Worm (Caenorhabditis elegans) whole organism, late embryonic: Measurements from ENCODE around the gene arrd-26.

ENCODE experiments used
- C38D4.7 ChIP-seq: fragments of 200-800 bp; sonication (Bioruptor generic); optimal IDR thresholded peaks from 2 replicates; lab custom pipeline; 2018; ENCODE audit warnings: mild to moderate bottlenecking, missing genetic modification characterization, moderate library complexity, missing compliant biosample characterization
- K09A11.1 ChIP-seq: sonication (generic microtip); optimal IDR thresholded peaks from 2 replicates; lab custom pipeline; 2017; ENCODE audit warnings: antibody characterized with exemption, mild to moderate bottlenecking, missing genetic modification characterization, missing compliant biosample characterization; ENCODE audit not compliant: insufficient read depth
- T23F11.4 ChIP-seq: fragments of 200-800 bp; sonication (Bioruptor generic); optimal IDR thresholded peaks from 2 replicates; lab custom pipeline; 2018; ENCODE audit warnings: mild to moderate bottlenecking, missing genetic modification characterization, missing compliant biosample characterization
- ahr-1 ChIP-seq: sonication (generic microtip); optimal IDR thresholded peaks from 2 replicates; lab custom pipeline; 2016; ENCODE audit warnings: missing genetic modification characterization, missing compliant biosample characterization
- ceh-2 ChIP-seq: sonication (generic microtip); optimal IDR thresholded peaks from 2 replicates; lab custom pipeline; 2016; ENCODE audit warnings: missing genotype, missing genetic modification characterization, missing compliant biosample characterization
- ceh-31 ChIP-seq: sonication (generic microtip); optimal IDR thresholded peaks from 2 replicates; lab custom pipeline; 2016; ENCODE audit warnings: missing genetic modification characterization, missing compliant biosample characterization
- ceh-45 ChIP-seq: fragments of 200-800 bp; sonication (Bioruptor generic); IDR thresholded peaks from 2 replicates; pipeline ENCODE4 v1.3.6; 2022; ENCODE audit warnings: missing genetic modification reagents, missing genetic modification characterization, missing compliant biosample characterization
- che-1 ChIP-seq: sonication (generic microtip); optimal IDR thresholded peaks from 2 replicates; lab custom pipeline; 2016; ENCODE audit warnings: mild to moderate bottlenecking, missing genetic modification characterization, missing compliant biosample characterization
- dve-1 ChIP-seq: sonication (generic microtip); optimal IDR thresholded peaks from 2 replicates; lab custom pipeline; 2017; ENCODE audit warnings: antibody characterized with exemption, mild to moderate bottlenecking, missing genetic modification characterization, missing compliant biosample characterization
- elt-2 ChIP-seq: sonication (generic microtip); optimal IDR thresholded peaks from 2 replicates; lab custom pipeline; 2016; ENCODE audit warnings: missing genetic modification reagents, missing genetic modification characterization, missing compliant biosample characterization
- elt-4 ChIP-seq: sonication (generic microtip); optimal IDR thresholded peaks from 2 replicates; lab custom pipeline; 2016; ENCODE audit warnings: missing genetic modification characterization, missing compliant biosample characterization
- ets-4 ChIP-seq: sonication (generic microtip); optimal IDR thresholded peaks from 2 replicates; lab custom pipeline; 2016; ENCODE audit warnings: missing genetic modification characterization, missing compliant biosample characterization
- eyg-1 ChIP-seq: sonication (generic microtip); optimal IDR thresholded peaks from 2 replicates; lab custom pipeline; 2016; ENCODE audit warnings: missing genotype, missing genetic modification characterization, missing compliant biosample characterization
- fkh-10 ChIP-seq: fragments of 150-350 bp; optimal IDR thresholded peaks from 2 replicates; lab custom pipeline; 2014; ENCODE audit warnings: missing biosample characterization, missing genetic modification reagents, missing genetic modification characterization
- gmeb-2 ChIP-seq: sonication (generic microtip); optimal IDR thresholded peaks from 2 replicates; lab custom pipeline; 2016; ENCODE audit warnings: missing genetic modification characterization, inconsistent platforms, missing compliant biosample characterization
- hlh-30 ChIP-seq: sonication (generic microtip); optimal IDR thresholded peaks from 2 replicates; lab custom pipeline; 2017; ENCODE audit warnings: antibody characterized with exemption, missing genetic modification characterization, missing compliant biosample characterization; ENCODE audit not compliant: insufficient read depth
- hlh-8 ChIP-seq: sonication (generic microtip); optimal IDR thresholded peaks from 2 replicates; lab custom pipeline; 2016; ENCODE audit warnings: missing genotype, missing genetic modification characterization, missing compliant biosample characterization
- lim-6 ChIP-seq: sonication (generic microtip); optimal IDR thresholded peaks from 2 replicates; lab custom pipeline; 2016; ENCODE audit warnings: missing genetic modification characterization, missing compliant biosample characterization
- madf-2 ChIP-seq: sonication (generic microtip); optimal IDR thresholded peaks from 2 replicates; lab custom pipeline; 2017; ENCODE audit warnings: missing genetic modification characterization, missing compliant biosample characterization
- nfya-1 ChIP-seq: sonication (generic microtip); optimal IDR thresholded peaks from 2 replicates; lab custom pipeline; 2017; ENCODE audit warnings: missing genetic modification characterization, mild to moderate bottlenecking, missing compliant biosample characterization, antibody characterized with exemption, moderate library complexity
- odd-2 ChIP-seq: sonication (generic microtip); optimal IDR thresholded peaks from 2 replicates; lab custom pipeline; 2017; ENCODE audit warnings: antibody characterized with exemption, mild to moderate bottlenecking, missing genetic modification characterization, missing compliant biosample characterization
- pag-3 ChIP-seq: sonication (generic microtip); optimal IDR thresholded peaks from 2 replicates; lab custom pipeline; 2016; ENCODE audit warnings: missing compliant biosample characterization, missing genetic modification characterization, borderline replicate concordance
- pat-9 ChIP-seq: fragments of 200-800 bp; sonication (Bioruptor generic); optimal IDR thresholded peaks from 2 replicates; lab custom pipeline; 2018; ENCODE audit warnings: mild to moderate bottlenecking, missing genetic modification characterization, moderate library complexity, missing compliant biosample characterization
- pha-2 ChIP-seq: sonication (generic microtip); optimal IDR thresholded peaks from 2 replicates; lab custom pipeline; 2017; ENCODE audit warnings: mild to moderate bottlenecking, missing genetic modification characterization, missing compliant biosample characterization
- pha-4 ChIP-seq: fragments of 150-350 bp; optimal IDR thresholded peaks from 2 replicates; lab custom pipeline; 2018; ENCODE audit warnings: missing biosample characterization, missing genetic modification reagents, missing genetic modification characterization
- pqm-1 ChIP-seq: sonication (generic microtip); optimal IDR thresholded peaks from 2 replicates; lab custom pipeline; 2016; ENCODE audit warnings: missing genetic modification characterization, missing compliant biosample characterization
- ref-2 ChIP-seq: sonication (generic microtip); optimal IDR thresholded peaks from 2 replicates; lab custom pipeline; 2016; ENCODE audit warnings: missing genetic modification characterization, missing compliant biosample characterization
- sdc-2 ChIP-seq: sonication (generic microtip); optimal IDR thresholded peaks from 2 replicates; lab custom pipeline; 2016; ENCODE audit warnings: missing genotype, missing genetic modification characterization, missing compliant biosample characterization
- sox-2 ChIP-seq: fragments of 200-800 bp; sonication (Bioruptor generic); IDR thresholded peaks from 2 replicates; pipeline ENCODE4 v1.3.6; 2022; ENCODE audit warnings: missing genetic modification reagents, missing genetic modification characterization, missing compliant biosample characterization
- syd-9 ChIP-seq: sonication (generic microtip); optimal IDR thresholded peaks from 2 replicates; lab custom pipeline; 2016; ENCODE audit warnings: mild to moderate bottlenecking, missing genetic modification characterization, moderate library complexity, missing compliant biosample characterization
- tbx-2 ChIP-seq: sonication (generic microtip); optimal IDR thresholded peaks from 2 replicates; lab custom pipeline; 2016; ENCODE audit warnings: missing genetic modification characterization, missing compliant biosample characterization
- tbx-7 ChIP-seq: sonication (generic microtip); optimal IDR thresholded peaks from 2 replicates; lab custom pipeline; 2016; ENCODE audit warnings: missing genotype, missing genetic modification characterization, missing compliant biosample characterization
- ttx-3 ChIP-seq: sonication (generic microtip); optimal IDR thresholded peaks from 2 replicates; lab custom pipeline; 2016; ENCODE audit warnings: missing genetic modification reagents, missing genetic modification characterization, missing compliant biosample characterization
- unc-42 ChIP-seq: sonication (generic microtip); optimal IDR thresholded peaks from 2 replicates; lab custom pipeline; 2016; ENCODE audit warnings: missing genotype, missing genetic modification characterization, missing compliant biosample characterization
- unc-86 ChIP-seq: sonication (generic microtip); optimal IDR thresholded peaks from 2 replicates; lab custom pipeline; 2016; ENCODE audit warnings: missing genetic modification characterization, missing compliant biosample characterization
- zip-5 ChIP-seq: sonication (generic microtip); optimal IDR thresholded peaks from 2 replicates; lab custom pipeline; 2016; ENCODE audit warnings: missing genetic modification characterization, missing compliant biosample characterization

arrd-26 gene

DNA sequence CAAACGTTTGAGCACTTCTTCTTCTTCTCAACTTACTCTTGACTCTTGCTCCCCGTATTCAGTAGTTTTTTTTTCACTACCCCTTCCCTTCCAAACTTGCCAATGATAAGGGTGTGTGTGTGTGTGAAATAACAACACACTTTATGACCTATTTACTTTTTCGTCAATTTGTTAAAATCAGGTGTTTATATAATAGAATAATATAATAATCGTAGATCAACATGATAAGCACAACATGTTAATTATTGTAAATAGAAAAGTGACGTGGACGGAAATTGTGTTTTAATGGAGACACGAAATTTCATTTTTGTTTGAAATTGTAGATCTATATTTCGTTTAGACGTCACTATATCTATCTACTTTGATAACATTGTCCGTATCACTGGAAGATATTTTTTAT lies 14.3 kb downstream of the arrd-26 start:
- TF ChIP-seq pha-4: no peak
- TF ChIP-seq tbx-7: no peak
- TF ChIP-seq pat-9: no peak
- no peak for TF ChIP-seq ahr-1 (tag; lab: Kevin White, UChicago)
- TF ChIP-seq pqm-1 (tag; lab: Kevin White, UChicago): no peak
- no peak for TF ChIP-seq T23F11.4
- TF ChIP-seq ttx-3 (tag; lab: Kevin White, UChicago): no peak
- TF ChIP-seq lim-6 (tag; lab: Kevin White, UChicago): no peak
- no peak for TF ChIP-seq ets-4 (tag; lab: Kevin White, UChicago)
- TF ChIP-seq K09A11.1 (tag; lab: Kevin White, UChicago): no peak
- TF ChIP-seq C38D4.7 (GFP tag; lab: Kevin White, UChicago): no peak
- no peak for TF ChIP-seq ceh-31 (tag; lab: Kevin White, UChicago)
- no peak for TF ChIP-seq gmeb-2 (tag; lab: Kevin White, UChicago)
- TF ChIP-seq pag-3: no peak
- no peak for TF ChIP-seq fkh-10 (GFP tag; lab: Kevin White, UChicago)
- TF ChIP-seq madf-2 (tag; lab: Kevin White, UChicago): no peak
- no peak for TF ChIP-seq hlh-30 (tag; lab: Kevin White, UChicago)
- no peak for TF ChIP-seq pha-2 (tag; lab: Kevin White, UChicago)
- TF ChIP-seq tbx-2 (tag; lab: Kevin White, UChicago): no peak

DNA sequence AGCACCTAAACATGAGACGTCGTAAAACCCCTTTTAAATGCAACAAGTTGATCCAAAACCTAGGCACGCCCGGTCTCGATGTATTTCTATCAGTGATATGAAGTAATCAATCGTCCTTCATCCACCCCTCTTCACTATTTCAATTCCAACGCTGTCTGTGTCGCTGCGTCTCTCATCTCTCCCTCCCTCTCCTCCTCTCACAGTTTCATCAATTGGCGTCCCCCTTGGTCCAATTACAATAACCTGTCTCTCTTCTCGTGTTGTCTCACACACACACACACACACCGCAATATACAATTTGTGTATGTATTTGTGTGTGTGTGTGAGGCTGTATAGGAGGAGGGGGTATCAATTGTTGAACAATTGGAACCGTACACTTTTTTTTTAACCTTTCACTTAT lies 17.2 kb downstream of the arrd-26 start:
- TF ChIP-seq syd-9 (tag; lab: Kevin White, UChicago): no peak
- TF ChIP-seq hlh-8 (tag; lab: Kevin White, UChicago): no peak
- TF ChIP-seq elt-2 (tag; lab: Kevin White, UChicago): no peak
- TF ChIP-seq pag-3: no peak
- TF ChIP-seq sox-2 (GFP tag; lab: Robert Waterston, UW): no peak
- peak; percentile 19 for TF ChIP-seq ref-2 (tag; lab: Kevin White, UChicago)
- peak; percentile 13 for TF ChIP-seq tbx-2 (tag; lab: Kevin White, UChicago)
- peak; percentile 51 for TF ChIP-seq nfya-1 (tag; lab: Kevin White, UChicago)
- peak; percentile 39 for TF ChIP-seq ceh-31 (tag; lab: Kevin White, UChicago)
- TF ChIP-seq, all 69 proteins: peak for 4

DNA sequence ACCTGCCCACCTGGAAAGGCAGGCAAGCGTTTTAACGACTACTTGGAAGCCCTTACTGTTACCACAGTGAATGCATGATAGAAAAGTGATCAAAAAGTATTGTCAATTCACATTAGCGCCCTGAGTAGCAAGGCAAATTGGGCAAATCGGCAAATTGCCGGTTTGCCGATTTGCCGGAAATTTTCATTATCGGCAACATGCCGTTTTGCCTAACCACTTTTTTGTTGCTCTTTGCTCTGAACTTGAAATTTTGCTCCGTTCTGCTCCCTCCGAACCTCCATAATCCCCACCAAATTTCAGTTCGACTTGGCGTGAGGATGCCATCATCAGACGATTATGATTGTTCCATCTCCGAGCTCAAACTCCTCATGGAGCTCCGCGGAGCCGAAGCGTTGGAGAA lies 17.7 kb downstream of the arrd-26 start, which contains the start of gene mca-2:
TSS of gene mca-2 (plus strand) at position 301 of the 400 bp plus-strand sequence.
- no peak for TF ChIP-seq unc-86 (tag; lab: Kevin White, UChicago)
- no peak for TF ChIP-seq unc-42
- TF ChIP-seq odd-2: no peak
- TF ChIP-seq pag-3: no peak
- TF ChIP-seq zip-5 (tag; lab: Kevin White, UChicago): no peak
- TF ChIP-seq sdc-2: no peak
- no peak for TF ChIP-seq eyg-1 (tag; lab: Kevin White, UChicago)
- TF ChIP-seq che-1 (tag; lab: Kevin White, UChicago): no peak
- TF ChIP-seq dve-1 (tag; lab: Kevin White, UChicago): no peak
- TF ChIP-seq elt-2 (tag; lab: Kevin White, UChicago): no peak

ce11 chrIV:2099771-2100170 lies 33.8 kb downstream of the arrd-26 start, which contains the start of gene C23H5.11:
Gene C23H5.11, minus strand, starts transcription at chrIV:2099871.
- TF ChIP-seq tbx-2 (tag; lab: Kevin White, UChicago) (no peak), ceh-45 (GFP tag; lab: Robert Waterston, UW) (no peak), ahr-1 (tag; lab: Kevin White, UChicago) (no peak), nfya-1 (tag; lab: Kevin White, UChicago) (no peak), elt-4 (tag; lab: Kevin White, UChicago) (no peak), ceh-2 (tag; lab: Kevin White, UChicago) (no peak)
